Fruit fly (Drosophila melanogaster): Measurements from ENCODE around the gene mri.

- TF ChIP-seq pan (optimal IDR thresholded peaks at IDR 0.05) (no peak), psq (optimal IDR thresholded peaks at IDR 0.05) (no peak), usp (GFP tag; optimal IDR thresholded peaks at IDR 0.05) (no peak), CG8478 (optimal IDR thresholded peaks at IDR 0.05) (no peak)
Observed at dm6 chr3L:180262-180543, 19.8 kb upstream of the mri start.

All from whole organism.